Fruit fly (Drosophila melanogaster): ENCODE data around the gene Ir8a.

DNA sequence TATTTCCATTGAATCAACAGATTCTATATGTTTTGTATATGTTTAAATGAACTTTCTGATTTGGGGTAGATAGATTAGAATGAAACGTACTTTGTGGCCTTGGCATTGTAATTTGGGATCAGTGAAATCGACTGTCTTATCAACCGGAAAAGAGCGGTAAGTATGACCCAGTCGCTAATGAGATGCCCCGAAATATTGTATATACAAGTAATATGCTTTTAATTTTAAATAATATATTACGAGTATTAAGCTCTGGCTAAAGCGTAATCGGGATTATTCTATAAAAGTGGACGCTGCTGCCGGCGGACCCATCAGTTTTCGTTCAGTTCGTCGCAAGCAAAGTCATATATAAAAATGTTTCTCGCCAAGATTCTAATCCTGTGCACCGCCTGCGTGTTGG, 19.8 kb downstream of the Ir8a start, which contains the start of gene CG15369:
- TF ChIP-seq btn (GFP tag; optimal IDR thresholded peaks at IDR 0.05), result no peak
- TF ChIP-seq CG11398 (GFP tag; optimal IDR thresholded peaks at IDR 0.05), result no peak
- TF ChIP-seq CG2129 (GFP tag; IDR thresholded peaks at IDR 0.05; ENCODE audit: partially characterized antibody), result no peak
- TF ChIP-seq Oli (tag; optimal IDR thresholded peaks at IDR 0.05), result no peak
- TF ChIP-seq zen (tag; optimal IDR thresholded peaks at IDR 0.05), result no peak
- no peak for TF ChIP-seq H2.0 (GFP tag; IDR thresholded peaks at IDR 0.05)
- TF ChIP-seq HLHmδ (GFP tag; optimal IDR thresholded peaks at IDR 0.05), result no peak
- TF ChIP-seq Elba2 (GFP tag; optimal IDR thresholded peaks at IDR 0.05), result no peak
- no peak for TF ChIP-seq Sry-β (GFP tag; optimal IDR thresholded peaks at IDR 0.05)
- no peak for TF ChIP-seq Nf-YA (GFP tag; IDR thresholded peaks at IDR 0.05)
- no peak for TF ChIP-seq klu (GFP tag; IDR thresholded peaks at IDR 0.05)
- no peak for TF ChIP-seq hkb (optimal IDR thresholded peaks at IDR 0.05)
- no peak for TF ChIP-seq hkb (GFP tag; IDR thresholded peaks at IDR 0.05)
- TF ChIP-seq tio (GFP tag; optimal IDR thresholded peaks at IDR 0.05), result no peak
